Fruit fly (Drosophila melanogaster) whole organism, embryonic: ENCODE data around the gene PolD2.
A peak's percentile ranks its signal among the peaks of the same experiment; 100 is the strongest.

Source experiments
- Atf-2 ChIP-seq: fragments of 200-800 bp; sonication (Bioruptor generic); optimal IDR thresholded peaks from 2 replicates; lab custom pipeline; 2016; ENCODE audit warnings: missing biosample characterization, missing genetic modification characterization
- BtbVII ChIP-seq: fragments of 200-800 bp; sonication (Bioruptor generic); optimal IDR thresholded peaks from 3 replicates; lab custom pipeline; 2017; ENCODE audit warnings: missing biosample characterization, mild to moderate bottlenecking, missing genetic modification characterization
- CG10209 ChIP-seq: fragments of 200-800 bp; sonication (Bioruptor generic); optimal IDR thresholded peaks from 3 replicates; lab custom pipeline; 2017; ENCODE audit warnings: missing biosample characterization, mild to moderate bottlenecking, missing genetic modification characterization, missing genetic modification reagents
- CG12071 ChIP-seq: fragments of 200-800 bp; sonication (Bioruptor generic); optimal IDR thresholded peaks from 3 replicates; lab custom pipeline; 2018; ENCODE audit warnings: missing biosample characterization, mild to moderate bottlenecking, missing genetic modification characterization
- CG13424 ChIP-seq: fragments of 200-800 bp; sonication (Bioruptor generic); optimal IDR thresholded peaks from 2 replicates; lab custom pipeline; 2019; ENCODE audit warnings: missing biosample characterization, mild to moderate bottlenecking, missing genetic modification characterization, moderate library complexity
- CG14050 ChIP-seq: fragments of 200-800 bp; sonication (Bioruptor generic); IDR thresholded peaks from 3 replicates; pipeline ENCODE4 v1.3.6; 2022; ENCODE audit warnings: missing biosample characterization, missing genetic modification characterization
- CG1529 ChIP-seq: fragments of 200-800 bp; sonication (Bioruptor generic); optimal IDR thresholded peaks from 3 replicates; lab custom pipeline; 2018; ENCODE audit warnings: missing biosample characterization, missing genetic modification characterization
- CG1602 ChIP-seq: fragments of 200-800 bp; sonication (Bioruptor generic); optimal IDR thresholded peaks from 3 replicates; lab custom pipeline; 2016; ENCODE audit warnings: missing biosample characterization, missing genetic modification characterization
- CG17829 ChIP-seq: fragments of 200-800 bp; optimal IDR thresholded peaks from 2 replicates; lab custom pipeline; 2019; ENCODE audit warnings: missing biosample characterization, mild to moderate bottlenecking, missing genetic modification characterization, moderate library complexity
- CG17912 ChIP-seq: fragments of 200-800 bp; sonication (Bioruptor generic); optimal IDR thresholded peaks from 2 replicates; lab custom pipeline; 2018; ENCODE audit warnings: missing biosample characterization, mild to moderate bottlenecking, missing genetic modification characterization
- CG18011 ChIP-seq: fragments of 200-800 bp; sonication (Bioruptor generic); optimal IDR thresholded peaks from 2 replicates; lab custom pipeline; 2017; ENCODE audit warnings: missing biosample characterization, missing genetic modification characterization, mild to moderate bottlenecking, moderate library complexity, missing genotype
- CG18262 ChIP-seq: fragments of 200-800 bp; optimal IDR thresholded peaks from 3 replicates; lab custom pipeline; 2019; ENCODE audit warnings: missing biosample characterization, mild to moderate bottlenecking, missing genetic modification characterization, moderate library complexity
- CG2199 ChIP-seq: fragments of 200-800 bp; sonication (Bioruptor generic); IDR thresholded peaks from 3 replicates; pipeline ENCODE4 v1.3.6; 2022; ENCODE audit warnings: missing biosample characterization, missing genetic modification characterization
- CG2678 ChIP-seq: fragments of 200-800 bp; sonication (Bioruptor generic); optimal IDR thresholded peaks from 3 replicates; lab custom pipeline; 2019; ENCODE audit warnings: missing biosample characterization, mild to moderate bottlenecking, missing genetic modification characterization, moderate library complexity
- CG5180 ChIP-seq: fragments of 200-800 bp; sonication (Bioruptor generic); optimal IDR thresholded peaks from 3 replicates; lab custom pipeline; 2017; ENCODE audit warnings: missing biosample characterization, missing genetic modification characterization, mild to moderate bottlenecking, moderate library complexity, missing genetic modification reagents
- CG7556 ChIP-seq: fragments of 200-800 bp; sonication (Bioruptor generic); optimal IDR thresholded peaks from 2 replicates; lab custom pipeline; 2017; ENCODE audit warnings: missing biosample characterization, mild to moderate bottlenecking, missing genetic modification characterization
- CG7963 ChIP-seq: fragments of 200-800 bp; sonication (Bioruptor generic); IDR thresholded peaks from 3 replicates; pipeline ENCODE4 v1.3.6; 2022; ENCODE audit warnings: missing biosample characterization, missing genetic modification characterization; ENCODE audit not compliant: partially characterized antibody
- CG8478 ChIP-seq: fragments of >200 bp; optimal IDR thresholded peaks from 2 replicates; lab custom pipeline; 2018
- CG8944 ChIP-seq: fragments of 200-800 bp; sonication (Bioruptor generic); optimal IDR thresholded peaks from 3 replicates; lab custom pipeline; 2016; ENCODE audit warnings: missing biosample characterization, missing genetic modification characterization
- Chrac-16 ChIP-seq: fragments of 200-800 bp; sonication (Bioruptor generic); optimal IDR thresholded peaks from 3 replicates; lab custom pipeline; 2016; ENCODE audit warnings: missing biosample characterization, missing genetic modification characterization
- Dfd ChIP-seq, 2 experiments: fragments of >200 bp; optimal IDR thresholded peaks; 2 replicates each; lab custom pipeline; 2017; ENCODE audit warnings: missing biosample characterization in 2 of 2, missing genetic modification characterization in 2 of 2
- Elba2 ChIP-seq: fragments of 200-800 bp; sonication (Bioruptor generic); optimal IDR thresholded peaks from 3 replicates; lab custom pipeline; 2016; ENCODE audit warnings: missing biosample characterization, missing genetic modification characterization
- MESR4 ChIP-seq: fragments of 200-800 bp; sonication (Bioruptor generic); optimal IDR thresholded peaks from 2 replicates; lab custom pipeline; 2018; ENCODE audit warnings: missing biosample characterization, mild to moderate bottlenecking, missing genetic modification characterization, moderate library complexity
- NC2β ChIP-seq: fragments of 200-800 bp; sonication (Bioruptor generic); optimal IDR thresholded peaks from 2 replicates; lab custom pipeline; 2016; ENCODE audit warnings: missing biosample characterization, missing genetic modification characterization
- NK7.1 ChIP-seq: fragments of 200-800 bp; sonication (Bioruptor generic); optimal IDR thresholded peaks from 3 replicates; lab custom pipeline; 2016; ENCODE audit warnings: missing biosample characterization, missing genetic modification characterization
- Optix ChIP-seq: fragments of 200-800 bp; sonication (Bioruptor generic); IDR thresholded peaks from 3 replicates; pipeline ENCODE4 v1.3.6; 2022; ENCODE audit warnings: missing biosample characterization, missing genetic modification characterization
- Ravus ChIP-seq: fragments of 200-800 bp; sonication (Bioruptor generic); IDR thresholded peaks from 2 replicates; pipeline ENCODE4 v1.3.6; 2022; ENCODE audit warnings: missing biosample characterization, missing genetic modification characterization
- bab2 ChIP-seq: fragments of 200-800 bp; sonication (Bioruptor generic); optimal IDR thresholded peaks from 2 replicates; lab custom pipeline; 2016; ENCODE audit warnings: missing biosample characterization, missing genetic modification characterization
- bsh ChIP-seq, 2 experiments: fragments of 200-800 bp; sonication (Bioruptor generic); optimal IDR thresholded peaks; 2 replicates each; lab custom pipeline; 2017 to 2018; ENCODE audit warnings: mild to moderate bottlenecking in 2 of 2, missing biosample characterization in 2 of 2, missing genetic modification characterization in 2 of 2, moderate library complexity in 1 of 2
- chinmo ChIP-seq: fragments of 200-800 bp; sonication (Bioruptor generic); IDR thresholded peaks from 4 replicates; pipeline ENCODE4 v1.3.6; 2022; ENCODE audit warnings: missing biosample characterization, missing genetic modification characterization; ENCODE audit not compliant: partially characterized antibody
- chm ChIP-seq: fragments of 200-800 bp; sonication (Bioruptor generic); IDR thresholded peaks from 2 replicates; pipeline ENCODE4 v1.3.6; 2022; ENCODE audit warnings: missing biosample characterization, missing genetic modification characterization
- corto ChIP-seq: fragments of 200-800 bp; sonication (Bioruptor generic); optimal IDR thresholded peaks from 2 replicates; lab custom pipeline; 2016; ENCODE audit warnings: missing biosample characterization, mild to moderate bottlenecking, missing genetic modification characterization, moderate library complexity
- crp ChIP-seq, 2 experiments: fragments of 200-800 bp; sonication (Bioruptor generic); optimal IDR thresholded peaks; 2 replicates in 1 of 2; 3 replicates in 1 of 2; lab custom pipeline; 2017; ENCODE audit warnings: missing biosample characterization in 2 of 2, missing genetic modification characterization in 2 of 2, mild to moderate bottlenecking in 1 of 2, moderate library complexity in 1 of 2
- cwo ChIP-seq: fragments of 200-800 bp; sonication (Bioruptor generic); optimal IDR thresholded peaks from 3 replicates; lab custom pipeline; 2017; ENCODE audit warnings: missing biosample characterization, missing genetic modification characterization, mild to moderate bottlenecking, moderate library complexity, missing genetic modification reagents
- da ChIP-seq: fragments of 200-800 bp; sonication (Bioruptor generic); optimal IDR thresholded peaks from 2 replicates; lab custom pipeline; 2016; ENCODE audit warnings: missing biosample characterization, missing genetic modification characterization
- dmrt11E ChIP-seq: fragments of 200-800 bp; sonication (Bioruptor generic); optimal IDR thresholded peaks from 3 replicates; lab custom pipeline; 2018; ENCODE audit warnings: missing biosample characterization, mild to moderate bottlenecking, missing genetic modification characterization, moderate library complexity
- ewg ChIP-seq: fragments of 200-800 bp; sonication (Bioruptor generic); optimal IDR thresholded peaks from 3 replicates; lab custom pipeline; 2017; ENCODE audit warnings: mild to moderate bottlenecking, missing biosample characterization, missing genetic modification reagents, missing genetic modification characterization
- ftz-f1 ChIP-seq: fragments of 200-800 bp; sonication (Bioruptor generic); optimal IDR thresholded peaks from 2 replicates; lab custom pipeline; 2016; ENCODE audit warnings: missing biosample characterization, missing genetic modification characterization
- gce ChIP-seq: fragments of 200-800 bp; sonication (Bioruptor generic); IDR thresholded peaks from 3 replicates; pipeline ENCODE4 v1.3.6; 2022; ENCODE audit warnings: missing biosample characterization, missing genetic modification characterization
- gfzf ChIP-seq: fragments of 200-800 bp; sonication (Bioruptor generic); optimal IDR thresholded peaks from 2 replicates; lab custom pipeline; 2016; ENCODE audit warnings: missing biosample characterization, mild to moderate bottlenecking, missing genetic modification characterization, moderate library complexity
- grau ChIP-seq: fragments of 200-800 bp; optimal IDR thresholded peaks from 3 replicates; lab custom pipeline; 2019; ENCODE audit warnings: missing biosample characterization, mild to moderate bottlenecking, missing genetic modification characterization, moderate library complexity
- hb ChIP-seq: fragments of 200-800 bp; sonication (Bioruptor generic); IDR thresholded peaks from 3 replicates; pipeline ENCODE4 v1.3.6; 2022; ENCODE audit warnings: missing biosample characterization, missing genetic modification characterization; ENCODE audit not compliant: partially characterized antibody
- kay ChIP-seq: fragments of 200-800 bp; sonication (Bioruptor generic); optimal IDR thresholded peaks from 2 replicates; lab custom pipeline; 2016; ENCODE audit warnings: missing biosample characterization, missing genetic modification characterization
- kni ChIP-seq: fragments of 200-800 bp; sonication (Bioruptor generic); optimal IDR thresholded peaks from 3 replicates; lab custom pipeline; 2017; ENCODE audit warnings: mild to moderate bottlenecking, missing biosample characterization, missing genetic modification reagents, missing genetic modification characterization
- psq ChIP-seq: fragments of 200-800 bp; sonication (Bioruptor generic); optimal IDR thresholded peaks from 2 replicates; lab custom pipeline; 2017; ENCODE audit warnings: missing biosample characterization, missing genetic modification characterization
- tio ChIP-seq: fragments of 200-800 bp; sonication (Bioruptor generic); optimal IDR thresholded peaks from 2 replicates; lab custom pipeline; 2017; ENCODE audit warnings: missing biosample characterization, missing genetic modification characterization, inconsistent platforms
- tup ChIP-seq: fragments of 200-800 bp; sonication (Bioruptor generic); optimal IDR thresholded peaks from 2 replicates; lab custom pipeline; 2016; ENCODE audit warnings: missing biosample characterization, mild to moderate bottlenecking, missing genetic modification characterization, moderate library complexity
- wor ChIP-seq: fragments of 200-800 bp; sonication (Bioruptor generic); IDR thresholded peaks from 2 replicates; pipeline ENCODE4 v1.3.6; 2022; ENCODE audit warnings: missing biosample characterization, missing genetic modification characterization
- zen2 ChIP-seq: fragments of 200-800 bp; sonication (Bioruptor generic); IDR thresholded peaks from 3 replicates; pipeline ENCODE4 v1.3.6; 2022; ENCODE audit warnings: missing biosample characterization, missing genetic modification characterization; ENCODE audit not compliant: partially characterized antibody
- zfh2 ChIP-seq: fragments of 200-800 bp; sonication (Bioruptor generic); optimal IDR thresholded peaks from 2 replicates; lab custom pipeline; 2016; ENCODE audit warnings: missing biosample characterization, missing genetic modification characterization

Gene PolD2

DNA sequence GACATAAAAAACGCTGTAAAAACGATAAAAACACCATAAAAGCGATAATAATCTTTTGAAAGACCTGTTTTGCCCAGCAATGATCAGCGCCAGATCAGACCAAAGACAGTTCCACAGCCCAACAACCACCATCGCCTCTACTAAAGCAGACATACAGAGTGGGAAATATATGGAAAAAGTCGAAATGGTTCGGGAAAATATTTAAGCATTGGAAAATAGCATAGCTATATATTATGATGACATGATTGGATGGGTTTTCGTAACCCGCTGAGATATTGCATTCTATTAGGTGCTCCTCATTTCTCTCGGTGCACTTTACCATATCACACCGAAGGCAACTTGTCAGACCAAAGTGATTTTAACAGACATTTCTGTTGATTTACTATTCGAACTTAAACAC is 33.2 kb downstream of the PolD2 start (continued):
- peak; percentile 81 for TF ChIP-seq cwo (GFP tag; lab: Kevin White, UChicago)
- peak; percentile 82 for TF ChIP-seq Ravus
- TF ChIP-seq bsh (GFP tag; optimal IDR thresholded peaks at IDR 0.05; lab: Kevin White, UChicago) = peak; percentile 59 to 86
- TF ChIP-seq wor = peak; percentile 70; the same call in 1 of the 2 replicates
- peak; percentile 83 for TF ChIP-seq CG8944 (GFP tag; lab: Kevin White, UChicago)
- peak; percentile 71 for TF ChIP-seq ewg
- no peak for TF ChIP-seq corto (GFP tag; lab: Kevin White, UChicago)
- TF ChIP-seq CG7963 (GFP tag; lab: Robert Waterston, UW) = no peak
- peak; percentile 91 for TF ChIP-seq Optix (GFP tag; lab: Robert Waterston, UW)
- TF ChIP-seq grau (tag; lab: Kevin White, UChicago) = peak; percentile 88
- TF ChIP-seq NK7.1 (GFP tag; lab: Kevin White, UChicago) = peak; percentile 66
- peak; percentile 72 for TF ChIP-seq dmrt11E (tag; lab: Kevin White, UChicago)
- TF ChIP-seq CG1602 (GFP tag; lab: Kevin White, UChicago) = peak; percentile 73
- TF ChIP-seq tup (GFP tag; lab: Kevin White, UChicago) = peak; percentile 72
- peak; percentile 80 for TF ChIP-seq CG18262
- peak; percentile 70 for TF ChIP-seq NC2β
- peak; percentile 81 for TF ChIP-seq BtbVII
- no peak for TF ChIP-seq Elba2 (GFP tag; lab: Kevin White, UChicago)
- peak; percentile 18 for TF ChIP-seq MESR4
- peak; percentile 92 for TF ChIP-seq CG2678 (tag; lab: Kevin White, UChicago)
- peak; percentile 7 for TF ChIP-seq da
- TF ChIP-seq kay = peak; percentile 78
- no peak for TF ChIP-seq CG17912 (GFP tag; lab: Kevin White, UChicago)
- peak; percentile 63 for TF ChIP-seq CG1529
- peak; percentile 91 for TF ChIP-seq CG12071 (GFP tag; lab: Kevin White, UChicago)
- peak; percentile 77 for TF ChIP-seq zfh2 (GFP tag; lab: Kevin White, UChicago)
- peak; percentile 76 for TF ChIP-seq CG5180 (GFP tag; lab: Kevin White, UChicago)
- TF ChIP-seq CG7556 (GFP tag; lab: Kevin White, UChicago) = peak; percentile 85
- TF ChIP-seq gfzf (GFP tag; lab: Kevin White, UChicago) = peak; percentile 14
- TF ChIP-seq CG10209 (GFP tag; lab: Kevin White, UChicago) = peak; percentile 86
- peak; percentile 90 for TF ChIP-seq bab2
- no peak for TF ChIP-seq Dfd (GFP tag; optimal IDR thresholded peaks at IDR 0.05; lab: Kevin White, UChicago)
- TF ChIP-seq CG13424 = peak; percentile 88
- TF ChIP-seq ftz-f1 = no peak
- TF ChIP-seq psq (GFP tag; lab: Kevin White, UChicago) = peak; percentile 12
- TF ChIP-seq gce (GFP tag; lab: Robert Waterston, UW) = peak; percentile 84; the same call in 1 of the 3 replicates
- TF ChIP-seq kni (GFP tag; lab: Kevin White, UChicago) = no peak
- peak; percentile 71 for TF ChIP-seq Atf-2 (GFP tag; lab: Kevin White, UChicago)
- peak; percentile 55 for TF ChIP-seq CG18011 (GFP tag; lab: Kevin White, UChicago)
- no peak for TF ChIP-seq CG8478
- TF ChIP-seq CG14050 (GFP tag; lab: Robert Waterston, UW) = peak; percentile 90
- peak; percentile 91 for TF ChIP-seq chm
- TF ChIP-seq zen2 (GFP tag; lab: Robert Waterston, UW) = no peak
- TF ChIP-seq CG2199 = peak; percentile 95; the same call in 2 of the 3 replicates
- peak in 1 of 2 experiments; percentile 37 for TF ChIP-seq crp (GFP tag; optimal IDR thresholded peaks at IDR 0.05; lab: Kevin White, UChicago)
- TF ChIP-seq tio = no peak
- peak; percentile 88 for TF ChIP-seq CG17829
- TF ChIP-seq Chrac-16 = peak; percentile 87
- TF ChIP-seq hb (GFP tag; lab: Robert Waterston, UW) = no peak
- TF ChIP-seq chinmo (GFP tag; lab: Robert Waterston, UW) = 0 out of 4 replicates have a peak, but pooled peaks have one; percentile 20
